Worm (Caenorhabditis elegans): Measurements from ENCODE around the gene mltn-10.

The mltn-10 gene

DNA sequence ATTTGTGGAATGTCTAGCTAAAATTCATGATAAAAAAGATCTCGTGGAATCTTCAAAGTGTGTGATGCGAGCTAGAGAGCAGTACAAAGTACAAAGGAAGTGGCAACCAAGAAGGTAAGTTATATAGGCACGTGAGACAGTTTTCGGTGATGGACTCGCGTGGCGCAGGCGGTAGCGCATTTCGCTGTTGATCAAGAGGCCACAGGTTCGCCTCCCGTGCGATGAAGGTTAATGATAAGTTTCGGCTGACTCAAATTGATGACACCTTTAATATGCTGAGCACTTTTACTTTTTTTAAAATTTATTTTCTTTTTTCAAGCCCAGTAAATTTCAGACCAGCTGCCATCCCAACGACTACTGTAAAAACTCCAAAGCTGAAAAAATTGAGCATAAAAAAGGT, 5.9 kb upstream of the mltn-10 start (continued):
- TF ChIP-seq ceh-79 (tag; optimal IDR thresholded peaks at IDR 0.05): peak; percentile 5
- TF ChIP-seq lsy-27 (tag; optimal IDR thresholded peaks at IDR 0.05; ENCODE audit: borderline replicate concordance, insufficient read depth): peak; percentile 3
- TF ChIP-seq chd-7 (tag; optimal IDR thresholded peaks at IDR 0.05): peak; percentile 53
- 0 out of 2 replicates have a peak, but pooled peaks have one; percentile 50 for TF ChIP-seq K11D2.4 (GFP tag; IDR thresholded peaks at IDR 0.05)
- no peak for TF ChIP-seq C06A6.2 (GFP tag; conservative IDR thresholded peaks at IDR 0.05)
- peak; percentile 15 for TF ChIP-seq F57C9.4 (tag; optimal IDR thresholded peaks at IDR 0.05)
- TF ChIP-seq die-1 (tag; optimal IDR thresholded peaks at IDR 0.05): peak; percentile 94
- TF ChIP-seq ztf-3 (GFP tag; optimal IDR thresholded peaks at IDR 0.05): no peak
- no peak for TF ChIP-seq K12H6.12 (tag; optimal IDR thresholded peaks at IDR 0.05)
- no peak for TF ChIP-seq dpff-1 (tag; optimal IDR thresholded peaks at IDR 0.05)
- TF ChIP-seq ztf-28 (GFP tag; IDR thresholded peaks at IDR 0.05): peak; percentile 50; the same call in 1 of the 2 replicates
- TF ChIP-seq ceh-27 (GFP tag; optimal IDR thresholded peaks at IDR 0.05): peak; percentile 59
- TF ChIP-seq ztf-22 (GFP tag; optimal IDR thresholded peaks at IDR 0.05): no peak
- no peak for TF ChIP-seq F10E7.11 (tag; optimal IDR thresholded peaks at IDR 0.05)
- TF ChIP-seq C17E4.6 (GFP tag; IDR thresholded peaks at IDR 0.05): 0 out of 2 replicates have a peak, but pooled peaks have one; percentile 15
- TF ChIP-seq ets-4 (GFP tag; optimal IDR thresholded peaks at IDR 0.05): peak; percentile 20
- peak; percentile 36 for TF ChIP-seq unc-130 (GFP tag; optimal IDR thresholded peaks at IDR 0.05)
- peak; percentile 87 for TF ChIP-seq mxl-1 (tag; optimal IDR thresholded peaks at IDR 0.05)
- TF ChIP-seq madf-10 (tag; optimal IDR thresholded peaks at IDR 0.05): peak; percentile 41
- TF ChIP-seq mes-4 (tag; optimal IDR thresholded peaks at IDR 0.05): peak; percentile 68

DNA sequence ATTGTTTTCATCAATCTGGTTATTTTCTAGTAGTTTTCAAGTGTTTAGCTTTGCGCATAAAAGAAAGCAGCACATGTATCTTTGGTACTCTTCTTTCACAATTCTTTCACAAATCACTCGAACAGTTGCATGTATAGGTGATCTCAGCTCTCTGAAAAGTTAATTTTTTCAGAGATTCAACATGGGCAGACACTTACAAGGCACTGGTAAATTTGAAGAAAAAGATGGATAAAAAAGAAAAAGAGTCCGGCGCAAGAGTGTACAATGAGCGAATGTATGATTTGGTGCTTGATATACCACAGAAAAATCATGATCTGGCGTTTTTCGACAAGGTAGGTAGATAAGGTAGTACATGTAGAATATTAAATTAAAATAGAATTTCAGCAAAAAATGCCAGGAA, 4.7 kb upstream of the mltn-10 start:
- TF ChIP-seq B0261.1 (tag; optimal IDR thresholded peaks at IDR 0.05): no peak
- no peak for TF ChIP-seq madf-6 (GFP tag; IDR thresholded peaks at IDR 0.05)
- TF ChIP-seq hsf-1 (GFP tag; IDR thresholded peaks at IDR 0.05): no peak
- no peak for TF ChIP-seq nfya-2 (GFP tag; IDR thresholded peaks at IDR 0.05)
- no peak for TF ChIP-seq K11D2.4 (GFP tag; IDR thresholded peaks at IDR 0.05)
- TF ChIP-seq ccch-3 (GFP tag; optimal IDR thresholded peaks at IDR 0.05): no peak

DNA sequence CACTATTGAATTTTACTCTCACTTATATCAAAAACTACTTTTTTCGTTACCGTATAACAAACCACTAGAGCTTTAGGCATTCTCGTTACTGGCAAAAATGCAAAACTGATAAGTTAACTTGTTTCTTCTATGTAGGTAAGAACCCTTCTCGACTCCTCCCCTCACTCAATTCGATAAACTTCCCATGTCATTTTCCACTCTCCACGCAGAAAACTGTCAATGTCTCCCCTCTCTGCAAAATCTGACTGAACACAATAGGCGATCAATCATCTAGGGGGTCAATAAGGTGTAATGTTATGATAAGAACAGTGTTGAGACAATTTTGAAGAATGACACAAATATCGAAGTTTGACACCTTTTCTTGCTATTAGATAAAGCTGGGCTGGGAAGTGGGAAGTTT, 4.1 kb upstream of the mltn-10 start:
- no peak for TF ChIP-seq B0035.1 (tag; optimal IDR thresholded peaks at IDR 0.05)
- TF ChIP-seq akir-1 (GFP tag; optimal IDR thresholded peaks at IDR 0.05): no peak
- no peak for TF ChIP-seq ztf-6 (GFP tag; IDR thresholded peaks at IDR 0.05)
- TF ChIP-seq F37B4.10 (GFP tag; IDR thresholded peaks at IDR 0.05): no peak
- no peak for TF ChIP-seq tbx-9 (tag; optimal IDR thresholded peaks at IDR 0.05; ENCODE audit: borderline replicate concordance)
- no peak for TF ChIP-seq B0336.3 (GFP tag; IDR thresholded peaks at IDR 0.05)
- TF ChIP-seq ekl-4 (GFP tag; IDR thresholded peaks at IDR 0.05): no peak
- no peak for TF ChIP-seq efl-1 (GFP tag; optimal IDR thresholded peaks at IDR 0.05)
- TF ChIP-seq snpc-3.4 (tag; optimal IDR thresholded peaks at IDR 0.05): no peak
- TF ChIP-seq let-526 (GFP tag; IDR thresholded peaks at IDR 0.05): no peak
- no peak for TF ChIP-seq mes-4 (tag; optimal IDR thresholded peaks at IDR 0.05)
- no peak for TF ChIP-seq unc-130 (GFP tag; optimal IDR thresholded peaks at IDR 0.05)
- no peak for TF ChIP-seq lsl-1 (GFP tag; optimal IDR thresholded peaks at IDR 0.05)
- no peak for TF ChIP-seq hsf-1 (GFP tag; IDR thresholded peaks at IDR 0.05)
- TF ChIP-seq Y79H2A.3 (GFP tag; conservative IDR thresholded peaks at IDR 0.05): no peak
- TF ChIP-seq ztf-26 (tag; optimal IDR thresholded peaks at IDR 0.05): no peak
- no peak for TF ChIP-seq ztf-25 (GFP tag; IDR thresholded peaks at IDR 0.05)

Data from whole organism, young adult.